Fruit fly (Drosophila melanogaster) Kc167 (cell line): Measurements from ENCODE around the gene PLCXD.

Source experiments
- Myc ChIP-seq: fragments of >200 bp; optimal IDR thresholded peaks from 2 replicates; lab custom pipeline; 2017; ENCODE audit warnings: missing external identifiers
- Sin3A ChIP-seq: fragments of >200 bp; optimal IDR thresholded peaks from 2 replicates; lab custom pipeline; 2018; ENCODE audit warnings: missing external identifiers
- h ChIP-seq: fragments of >200 bp; optimal IDR thresholded peaks from 3 replicates; lab custom pipeline; 2018; ENCODE audit warnings: missing external identifiers
- insv ChIP-seq: fragments of >200 bp; optimal IDR thresholded peaks from 3 replicates; lab custom pipeline; 2018; ENCODE audit warnings: missing external identifiers
- psq ChIP-seq: fragments of >200 bp; optimal IDR thresholded peaks from 2 replicates; lab custom pipeline; 2017; ENCODE audit warnings: missing external identifiers
- ttk ChIP-seq: sonication (Bioruptor generic); optimal IDR thresholded peaks from 2 replicates; lab custom pipeline; 2017; ENCODE audit warnings: missing external identifiers

Gene PLCXD

dm6 chr2L:12079827-12080381 is 30.7 kb downstream of the PLCXD start:
- TF ChIP-seq Myc (no peak), h (no peak), insv (lab: Kevin White, UChicago) (no peak), Sin3A (lab: Kevin White, UChicago) (no peak), ttk (lab: Kevin White, UChicago) (no peak), psq (lab: Kevin White, UChicago) (no peak)

- TF ChIP-seq psq (lab: Kevin White, UChicago): no peak
- TF ChIP-seq Myc: no peak
Observed at dm6 chr2L:12081118-12081665, 32.0 kb downstream of the PLCXD start.

dm6 chr2L:12085010-12085409 is 35.8 kb downstream of the PLCXD start:
- TF ChIP-seq h (no peak), ttk (lab: Kevin White, UChicago) (no peak), psq (lab: Kevin White, UChicago) (no peak), Myc (no peak), insv (lab: Kevin White, UChicago) (no peak), Sin3A (lab: Kevin White, UChicago) (no peak)

DNA sequence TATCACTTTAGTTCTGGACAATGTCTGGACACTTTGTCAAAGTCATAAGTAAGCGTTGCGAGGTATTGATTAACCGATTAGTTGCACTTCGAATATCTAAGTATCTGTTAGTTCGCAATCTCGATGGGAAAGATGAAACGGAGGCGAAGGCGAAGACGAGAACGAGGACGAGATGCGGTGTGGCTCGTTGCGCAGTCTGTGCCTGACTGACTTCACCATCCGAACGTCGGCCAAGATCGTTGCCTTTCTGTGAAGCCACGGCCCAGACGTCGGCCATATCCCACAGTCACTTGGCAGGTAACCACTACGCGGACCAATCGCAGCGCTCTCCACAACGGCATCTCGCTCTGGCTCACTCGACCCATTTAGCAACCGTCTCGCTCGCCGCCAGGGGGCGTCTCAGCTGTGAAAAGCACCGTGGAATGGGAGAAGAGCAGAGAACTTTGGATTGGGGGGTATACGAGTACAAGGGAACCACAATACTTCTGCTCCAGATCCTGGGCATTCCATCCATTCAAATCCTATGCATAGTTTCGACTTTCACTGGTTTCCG is 36.5 kb downstream of the PLCXD start, which contains the start of gene prd:
TSS of gene prd (minus strand) at position 209 of the 553 bp plus-strand sequence.
- TF ChIP-seq insv (lab: Kevin White, UChicago): no peak
- no peak for TF ChIP-seq h
- TF ChIP-seq ttk (lab: Kevin White, UChicago): no peak
- TF ChIP-seq psq (lab: Kevin White, UChicago): no peak
- TF ChIP-seq Myc: no peak
- TF ChIP-seq Sin3A (lab: Kevin White, UChicago): no peak

- TF ChIP-seq Myc: no peak
Observed at dm6 chr2L:12087442-12087841, 38.2 kb downstream of the PLCXD start.

DNA sequence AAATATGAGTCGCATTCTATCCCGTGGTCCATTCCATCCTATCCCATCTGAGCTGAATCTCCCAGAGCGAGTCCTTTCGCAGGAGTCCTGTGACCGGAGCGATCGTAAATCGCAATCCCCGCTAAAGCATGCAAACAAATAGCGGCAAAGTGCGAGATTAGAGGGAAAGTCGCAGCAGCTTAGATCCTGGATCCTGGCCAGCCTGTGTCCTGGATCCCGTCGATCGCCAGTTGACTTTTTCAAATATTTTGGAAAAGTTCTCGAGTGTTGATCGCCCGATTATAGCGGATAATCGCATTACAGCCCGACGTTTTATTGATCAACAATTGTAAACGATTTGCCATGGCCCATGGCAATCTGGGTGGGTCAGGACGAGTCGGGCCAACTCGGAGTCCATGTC is 39.9 kb downstream of the PLCXD start:
- TF ChIP-seq insv (lab: Kevin White, UChicago) (no peak), psq (lab: Kevin White, UChicago) (no peak), Myc (no peak), Sin3A (lab: Kevin White, UChicago) (no peak), h (no peak), ttk (lab: Kevin White, UChicago) (no peak)

DNA sequence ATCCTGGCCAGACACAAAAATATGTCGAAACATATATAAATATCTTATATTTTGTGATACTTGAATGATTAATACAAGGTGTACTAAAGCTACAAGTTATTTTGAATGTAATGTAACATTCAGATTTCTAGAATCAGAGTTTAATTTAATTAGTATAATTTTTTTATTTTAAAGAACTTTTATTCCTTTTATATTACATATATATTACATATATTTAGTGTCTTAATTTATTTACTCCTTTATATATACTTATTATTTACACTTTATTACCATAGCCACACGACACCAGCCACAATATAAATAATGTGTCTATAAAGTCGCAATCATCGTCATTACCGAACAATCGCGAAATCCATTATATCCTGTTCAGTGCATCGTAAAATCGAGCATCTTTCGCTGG is 42.3 kb downstream of the PLCXD start, which contains the start of gene Pex19:
TSS of gene Pex19 (plus strand) at position 301 of the 400 bp plus-strand sequence.
- TF ChIP-seq insv (lab: Kevin White, UChicago) (no peak), ttk (lab: Kevin White, UChicago) (no peak), psq (lab: Kevin White, UChicago) (no peak), Sin3A (lab: Kevin White, UChicago) (no peak), h (no peak), Myc (no peak)

DNA sequence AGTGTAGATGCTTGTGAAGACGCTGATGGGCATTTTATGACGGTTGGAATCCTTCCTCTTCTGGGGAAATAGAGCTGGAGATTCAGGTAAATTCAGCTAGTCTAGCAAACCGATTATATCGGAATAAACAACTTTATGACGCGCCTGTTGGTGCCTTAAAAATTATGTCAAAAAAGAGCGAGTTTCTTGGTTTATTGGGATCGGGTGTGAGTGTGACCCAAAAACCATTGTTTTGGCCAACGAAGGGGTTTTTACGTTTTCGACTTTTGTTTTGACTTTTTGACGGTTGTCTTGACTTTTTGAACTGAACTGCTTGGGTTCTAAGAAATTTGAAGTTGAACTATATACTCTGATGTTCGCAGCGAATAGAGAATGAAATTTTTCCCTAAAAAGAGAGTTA is 42.8 kb downstream of the PLCXD start:
- TF ChIP-seq Sin3A (lab: Kevin White, UChicago): no peak
- no peak for TF ChIP-seq h
- no peak for TF ChIP-seq insv (lab: Kevin White, UChicago)
- TF ChIP-seq psq (lab: Kevin White, UChicago): no peak
- TF ChIP-seq Myc: no peak
- no peak for TF ChIP-seq ttk (lab: Kevin White, UChicago)

dm6 chr2L:12092719-12093118 is 43.5 kb downstream of the PLCXD start:
- no peak for TF ChIP-seq Myc
- TF ChIP-seq ttk (lab: Kevin White, UChicago): no peak
- TF ChIP-seq Sin3A (lab: Kevin White, UChicago): no peak
- no peak for TF ChIP-seq h
- TF ChIP-seq psq (lab: Kevin White, UChicago): no peak
- no peak for TF ChIP-seq insv (lab: Kevin White, UChicago)

DNA sequence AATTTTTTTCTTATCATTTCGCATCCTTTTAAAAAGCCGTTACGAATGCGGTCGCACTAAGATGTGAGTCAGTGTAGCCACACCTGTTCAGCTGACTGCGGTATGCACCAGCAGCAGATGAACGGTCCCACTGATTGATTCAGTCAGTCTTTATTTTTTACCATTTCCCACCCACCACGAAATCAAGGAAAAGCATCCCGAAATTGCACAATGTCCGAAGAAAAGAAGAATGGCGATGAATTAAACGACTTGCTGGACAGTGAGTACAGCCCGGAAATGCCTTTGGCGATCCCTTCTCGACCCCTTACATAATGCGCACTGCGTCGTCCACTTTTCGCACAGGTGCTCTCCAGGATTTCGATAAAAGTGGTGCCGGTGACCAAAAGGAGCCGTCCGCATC is 44.4 kb downstream of the PLCXD start:
- TF ChIP-seq h (no peak), psq (lab: Kevin White, UChicago) (no peak), ttk (lab: Kevin White, UChicago) (no peak), insv (lab: Kevin White, UChicago) (no peak), Myc (no peak), Sin3A (lab: Kevin White, UChicago) (no peak)

DNA sequence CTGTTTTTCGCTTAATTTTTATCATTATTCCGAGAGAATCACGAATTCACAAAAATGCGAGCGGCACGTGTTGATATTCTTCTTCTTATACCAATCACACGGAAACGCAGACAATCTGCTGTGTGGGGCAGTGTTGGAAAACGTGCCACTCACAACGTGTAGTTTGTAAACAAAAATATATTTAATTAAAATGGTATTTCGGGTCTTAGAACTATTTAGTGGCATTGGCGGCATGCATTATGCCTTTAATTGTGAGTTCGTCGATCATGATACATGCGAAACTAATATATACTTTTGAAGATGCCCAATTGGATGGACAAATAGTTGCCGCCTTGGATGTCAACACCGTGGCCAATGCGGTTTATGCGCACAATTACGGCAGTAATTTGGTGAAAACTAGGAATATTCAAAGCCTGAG is 47.2 kb downstream of the PLCXD start, which contains the start of the genes CG6712 and Mt2:
TSS of gene CG6712 (minus strand) at position 116 of the 418 bp plus-strand sequence.
TSS of gene Mt2 (plus strand) at position 130 of the 418 bp plus-strand sequence.
- no peak for TF ChIP-seq Sin3A (lab: Kevin White, UChicago)
- TF ChIP-seq psq (lab: Kevin White, UChicago): no peak
- no peak for TF ChIP-seq Myc
- no peak for TF ChIP-seq insv (lab: Kevin White, UChicago)
- TF ChIP-seq h: no peak
- no peak for TF ChIP-seq ttk (lab: Kevin White, UChicago)

DNA sequence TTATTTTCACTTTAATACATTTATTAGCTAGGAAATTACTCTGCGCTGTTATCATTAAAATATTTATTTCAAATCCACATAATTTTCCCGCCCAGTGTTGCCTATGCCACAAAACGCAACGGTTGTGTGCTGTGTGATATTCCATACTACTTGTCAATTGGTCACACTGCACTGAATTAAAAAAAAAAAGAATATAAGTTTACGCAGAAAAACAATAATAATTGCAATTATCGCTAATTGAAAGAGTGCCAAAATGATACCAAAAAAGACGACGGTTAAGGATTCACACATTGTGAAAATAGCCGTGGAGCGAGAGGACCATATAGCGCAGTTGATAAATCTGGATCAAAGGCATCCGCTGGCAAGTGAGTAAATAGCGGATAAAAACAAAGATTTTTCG is 48.5 kb downstream of the PLCXD start, which contains the start of gene Ced-12:
TSS of gene Ced-12 (plus strand) at position 141 of the 400 bp plus-strand sequence.
- TF ChIP-seq Sin3A (lab: Kevin White, UChicago) (no peak), psq (lab: Kevin White, UChicago) (no peak), h (no peak), ttk (lab: Kevin White, UChicago) (no peak), Myc (no peak), insv (lab: Kevin White, UChicago) (no peak)
